Fruit fly (Drosophila melanogaster): ENCODE results near the gene CG17270.

Gene CG17270

dm6 chr3R:20782104-20782654 is 36.5 kb downstream of the CG17270 start (continued):
- TF ChIP-seq Eip75B (GFP tag; optimal IDR thresholded peaks at IDR 0.05) (peak; percentile 80), lz (GFP tag; optimal IDR thresholded peaks at IDR 0.05) (peak; percentile 82), CG1621 (tag; optimal IDR thresholded peaks at IDR 0.05) (peak; percentile 78), Sox102F (GFP tag; optimal IDR thresholded peaks at IDR 0.05) (peak; percentile 64), Ets96B (tag; optimal IDR thresholded peaks at IDR 0.05) (peak; percentile 94), acj6 (GFP tag; optimal IDR thresholded peaks at IDR 0.05) (peak; percentile 92), Hr38 (GFP tag; optimal IDR thresholded peaks at IDR 0.05) (no peak), eg (GFP tag; IDR thresholded peaks at IDR 0.05) (peak; percentile 88), Eip93F (GFP tag; optimal IDR thresholded peaks at IDR 0.05) (peak; percentile 19), dsx (GFP tag; optimal IDR thresholded peaks at IDR 0.05; ENCODE audit: poor library complexity, severe bottlenecking) (peak; percentile 89), esn (GFP tag; optimal IDR thresholded peaks at IDR 0.05) (peak; percentile 87), Gug (GFP tag; IDR thresholded peaks at IDR 0.05) (peak; percentile 85), CG7368 (GFP tag; optimal IDR thresholded peaks at IDR 0.05) (peak; percentile 73), OdsH (GFP tag; optimal IDR thresholded peaks at IDR 0.05) (peak; percentile 92), CG10669 (GFP tag; optimal IDR thresholded peaks at IDR 0.05) (peak; percentile 91), CG32006 (GFP tag; optimal IDR thresholded peaks at IDR 0.05) (peak; percentile 94)

dm6 chr3R:20779969-20780368 is 38.8 kb downstream of the CG17270 start:
- no peak for TF ChIP-seq Hr38 (GFP tag; optimal IDR thresholded peaks at IDR 0.05)
- TF ChIP-seq acj6 (GFP tag; optimal IDR thresholded peaks at IDR 0.05): no peak
- peak; percentile 80; the same call in 2 of the 3 replicates for TF ChIP-seq CG8119 (GFP tag; IDR thresholded peaks at IDR 0.05)
- TF ChIP-seq CG3032 (tag; optimal IDR thresholded peaks at IDR 0.05): peak; percentile 43
- no peak for TF ChIP-seq dac (GFP tag; optimal IDR thresholded peaks at IDR 0.05)
- TF ChIP-seq Eip78C (GFP tag): peak; percentile 91
- 0 out of 2 replicates have a peak, but pooled peaks have one; percentile 10 for TF ChIP-seq Gug (GFP tag; IDR thresholded peaks at IDR 0.05)
- peak; percentile 26 for TF ChIP-seq CG6792 (GFP tag; optimal IDR thresholded peaks at IDR 0.05)
- TF ChIP-seq Smox (GFP tag; optimal IDR thresholded peaks at IDR 0.05): peak; percentile 11
- TF ChIP-seq dsx (GFP tag; optimal IDR thresholded peaks at IDR 0.05; ENCODE audit: poor library complexity, severe bottlenecking): peak; percentile 63
- peak; percentile 90 for TF ChIP-seq CG6854 (GFP tag; optimal IDR thresholded peaks at IDR 0.05)
- TF ChIP-seq CG4318 (GFP tag; optimal IDR thresholded peaks at IDR 0.05): no peak
- TF ChIP-seq cyc (GFP tag; optimal IDR thresholded peaks at IDR 0.05): no peak
- TF ChIP-seq fd85E (GFP tag; optimal IDR thresholded peaks at IDR 0.05): peak; percentile 81
- peak; percentile 51; the same call in 1 of the 2 replicates for TF ChIP-seq CG11294 (GFP tag; IDR thresholded peaks at IDR 0.05)
- no peak for TF ChIP-seq fkh (GFP tag; optimal IDR thresholded peaks at IDR 0.05)
- TF ChIP-seq esn (GFP tag; optimal IDR thresholded peaks at IDR 0.05): peak; percentile 58
- TF ChIP-seq Blimp-1 (GFP tag; optimal IDR thresholded peaks at IDR 0.05): peak; percentile 82
- TF ChIP-seq CG6276 (GFP tag; optimal IDR thresholded peaks at IDR 0.05): peak; percentile 67
- TF ChIP-seq Eip93F (GFP tag; optimal IDR thresholded peaks at IDR 0.05): peak; percentile 23
- no peak for TF ChIP-seq CG8319 (GFP tag; optimal IDR thresholded peaks at IDR 0.05)
- TF ChIP-seq salr (GFP tag; optimal IDR thresholded peaks at IDR 0.05): peak in 1 of 2 experiments; percentile 13
- peak; percentile 72 for TF ChIP-seq CG6808 (GFP tag; optimal IDR thresholded peaks at IDR 0.05)
- TF ChIP-seq CG8632 (GFP tag; optimal IDR thresholded peaks at IDR 0.05): peak; percentile 18
- TF ChIP-seq Sox15 (GFP tag; optimal IDR thresholded peaks at IDR 0.05): no peak
- peak; percentile 34 for TF ChIP-seq topi (GFP tag; optimal IDR thresholded peaks at IDR 0.05)
- TF ChIP-seq CG10631 (GFP tag; optimal IDR thresholded peaks at IDR 0.05): no peak
- no peak for TF ChIP-seq CG11902 (GFP tag; optimal IDR thresholded peaks at IDR 0.05)
- peak; percentile 37 for TF ChIP-seq Met (GFP tag; optimal IDR thresholded peaks at IDR 0.05)
- no peak; the same call in none of the 3 replicates for TF ChIP-seq CG6163 (GFP tag; IDR thresholded peaks at IDR 0.05)
- TF ChIP-seq Ets21C (GFP tag; optimal IDR thresholded peaks at IDR 0.05): no peak
- peak; percentile 65 for TF ChIP-seq CG7368 (GFP tag; optimal IDR thresholded peaks at IDR 0.05)
- TF ChIP-seq lz (GFP tag; optimal IDR thresholded peaks at IDR 0.05): no peak
- peak; percentile 69 for TF ChIP-seq vri (GFP tag; optimal IDR thresholded peaks at IDR 0.05)
- TF ChIP-seq ss (GFP tag; optimal IDR thresholded peaks at IDR 0.05): peak; percentile 85 to 91
- TF ChIP-seq CG9139 (GFP tag; optimal IDR thresholded peaks at IDR 0.05): peak; percentile 84
- peak; percentile 80 for TF ChIP-seq CG15336 (GFP tag; IDR thresholded peaks at IDR 0.05)
- TF ChIP-seq fd59A (GFP tag; optimal IDR thresholded peaks at IDR 0.05): peak; percentile 12
- TF ChIP-seq pdm3 (GFP tag; optimal IDR thresholded peaks at IDR 0.05): no peak
- no peak for TF ChIP-seq CG11762 (GFP tag; optimal IDR thresholded peaks at IDR 0.05; ENCODE audit: insufficient read depth)
- TF ChIP-seq OdsH (GFP tag; optimal IDR thresholded peaks at IDR 0.05): peak; percentile 16
